Worm (Caenorhabditis elegans) whole organism, L2 larva: ENCODE measurements around the gene cest-28.

Experiments used
- F13H6.1 ChIP-seq: sonication (generic microtip); optimal IDR thresholded peaks from 2 replicates; lab custom pipeline; 2016; ENCODE audit warnings: missing genetic modification characterization, missing compliant biosample characterization
- ama-1 ChIP-seq: fragments of 150-350 bp; optimal IDR thresholded peaks from 2 replicates; lab custom pipeline; 2018; ENCODE audit warnings: inconsistent platforms
- blmp-1 ChIP-seq: sonication (generic microtip); optimal IDR thresholded peaks from 2 replicates; lab custom pipeline; 2017; ENCODE audit warnings: missing genetic modification characterization, mild to moderate bottlenecking, missing compliant biosample characterization, antibody characterized with exemption, moderate library complexity; ENCODE audit not compliant: insufficient read depth
- ceh-82 ChIP-seq: fragments of 150-350 bp; optimal IDR thresholded peaks from 2 replicates; lab custom pipeline; 2014; ENCODE audit warnings: missing biosample characterization, missing genetic modification characterization
- dmd-4 ChIP-seq: sonication (generic microtip); optimal IDR thresholded peaks from 2 replicates; lab custom pipeline; 2017; ENCODE audit warnings: missing biosample characterization, missing genetic modification characterization
- elt-1 ChIP-seq: fragments of 150-350 bp; optimal IDR thresholded peaks from 2 replicates; lab custom pipeline; 2014; ENCODE audit warnings: missing biosample characterization, missing genetic modification characterization
- lin-13 ChIP-seq: fragments of 150-350 bp; optimal IDR thresholded peaks from 2 replicates; lab custom pipeline; 2014; ENCODE audit warnings: missing biosample characterization, missing genetic modification reagents, missing genetic modification characterization
- nhr-23 ChIP-seq: fragments of 150-350 bp; optimal IDR thresholded peaks from 2 replicates; lab custom pipeline; 2014; ENCODE audit warnings: missing biosample characterization, missing genetic modification reagents, missing genetic modification characterization
- nhr-237 ChIP-seq: fragments of 150-350 bp; optimal IDR thresholded peaks from 2 replicates; lab custom pipeline; 2014; ENCODE audit warnings: missing biosample characterization, missing genetic modification characterization
- nhr-77 ChIP-seq: fragments of 150-350 bp; optimal IDR thresholded peaks from 2 replicates; lab custom pipeline; 2014; ENCODE audit warnings: missing biosample characterization, missing genetic modification characterization
- unc-39 ChIP-seq: fragments of 150-350 bp; optimal IDR thresholded peaks from 2 replicates; lab custom pipeline; 2014; ENCODE audit warnings: missing biosample characterization, missing genetic modification characterization
- unc-62 ChIP-seq: fragments of 150-350 bp; optimal IDR thresholded peaks from 2 replicates; lab custom pipeline; 2014; ENCODE audit warnings: missing biosample characterization, missing genetic modification reagents, missing genetic modification characterization
- zag-1 ChIP-seq: fragments of 150-350 bp; optimal IDR thresholded peaks from 2 replicates; lab custom pipeline; 2014; ENCODE audit warnings: missing biosample characterization, missing genetic modification characterization
- ztf-4 ChIP-seq: fragments of 150-350 bp; optimal IDR thresholded peaks from 2 replicates; lab custom pipeline; 2014; ENCODE audit warnings: missing biosample characterization, missing genetic modification characterization

DNA sequence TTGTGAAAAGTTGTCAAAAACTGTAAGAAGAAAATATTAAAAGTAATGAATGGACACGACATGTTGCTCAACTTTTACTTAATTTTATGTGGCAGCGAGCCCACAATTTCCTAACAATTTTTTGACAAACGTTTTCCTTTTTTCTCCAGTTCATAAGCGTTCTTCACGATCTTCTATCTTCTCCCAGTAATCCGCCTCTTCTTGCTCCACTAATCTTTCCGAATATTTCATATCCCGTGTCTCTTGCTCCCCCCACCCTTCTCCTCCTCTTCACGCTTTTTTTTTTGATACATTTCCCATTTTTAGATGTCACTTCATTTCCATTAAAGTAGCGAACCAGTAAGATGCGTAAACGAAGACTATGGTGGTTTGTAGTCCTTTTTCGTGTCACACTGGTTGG, 36.7 kb upstream of the cest-28 start, which contains the start of gene scd-2:
- TF ChIP-seq ztf-4 (tag; lab: Kevin White, UChicago) (no peak), blmp-1 (no peak), unc-39 (tag; lab: Kevin White, UChicago) (no peak), elt-1 (tag; lab: Kevin White, UChicago) (no peak), lin-13 (GFP tag; lab: Kevin White, UChicago) (no peak), unc-62 (GFP tag; lab: Kevin White, UChicago) (no peak), F13H6.1 (tag; lab: Kevin White, UChicago) (no peak), ama-1 (lab: Kevin White, UChicago) (no peak), dmd-4 (tag; lab: Kevin White, UChicago) (no peak), zag-1 (tag; lab: Kevin White, UChicago) (no peak), nhr-77 (tag; lab: Kevin White, UChicago) (no peak), nhr-23 (tag; lab: Kevin White, UChicago) (no peak), nhr-237 (no peak), ceh-82 (no peak)
